Fruit fly (Drosophila melanogaster) whole organism, embryonic: Measurements from ENCODE around the gene Arpc1.

Experiments
- Abd-B ChIP-seq: fragments of 200-800 bp; sonication (Bioruptor generic); optimal IDR thresholded peaks from 2 replicates; lab custom pipeline; 2018; ENCODE audit warnings: missing biosample characterization, mild to moderate bottlenecking, missing genetic modification characterization, moderate library complexity
- Aef1 ChIP-seq: fragments of 200-800 bp; sonication (Bioruptor generic); IDR thresholded peaks from 3 replicates; pipeline ENCODE4 v1.3.6; 2022; ENCODE audit warnings: missing biosample characterization, missing genetic modification characterization
- CG1024 ChIP-seq: fragments of 200-800 bp; sonication (Bioruptor generic); IDR thresholded peaks from 2 replicates; pipeline ENCODE4 v1.3.6; 2022; ENCODE audit warnings: missing biosample characterization, missing genetic modification characterization
- CG10565 ChIP-seq: fragments of 200-800 bp; sonication (Bioruptor generic); optimal IDR thresholded peaks from 3 replicates; lab custom pipeline; 2016; ENCODE audit warnings: missing biosample characterization, mild to moderate bottlenecking, missing genetic modification characterization
- CG11085 ChIP-seq: fragments of 200-800 bp; sonication (Bioruptor generic); IDR thresholded peaks from 2 replicates; pipeline ENCODE4 v1.3.6; 2022; ENCODE audit warnings: missing biosample characterization, missing genetic modification characterization
- CG13775 ChIP-seq: fragments of 200-800 bp; sonication (Bioruptor generic); optimal IDR thresholded peaks from 3 replicates; lab custom pipeline; 2017; ENCODE audit warnings: missing biosample characterization, mild to moderate bottlenecking, missing genetic modification characterization
- CG15073 ChIP-seq: fragments of 200-800 bp; sonication (Bioruptor generic); optimal IDR thresholded peaks from 2 replicates; lab custom pipeline; 2016; ENCODE audit warnings: missing biosample characterization, missing genetic modification characterization
- CG17359 ChIP-seq: fragments of 200-800 bp; sonication (Bioruptor generic); optimal IDR thresholded peaks from 3 replicates; lab custom pipeline; 2018; ENCODE audit warnings: missing biosample characterization, mild to moderate bottlenecking, missing genetic modification characterization, moderate library complexity
- CG17568 ChIP-seq: fragments of 200-800 bp; sonication (Bioruptor generic); optimal IDR thresholded peaks from 2 replicates; lab custom pipeline; 2018; ENCODE audit warnings: missing biosample characterization, mild to moderate bottlenecking, missing genetic modification characterization, moderate library complexity
- CG18599 ChIP-seq: fragments of 200-800 bp; sonication (Bioruptor generic); optimal IDR thresholded peaks from 3 replicates; lab custom pipeline; 2017; ENCODE audit warnings: missing biosample characterization, missing genetic modification characterization, mild to moderate bottlenecking, moderate library complexity, missing genetic modification reagents
- CG2120 ChIP-seq: fragments of 200-800 bp; sonication (Bioruptor generic); optimal IDR thresholded peaks from 3 replicates; lab custom pipeline; 2016; ENCODE audit warnings: missing biosample characterization, missing genetic modification characterization
- CG2129 ChIP-seq: fragments of 200-800 bp; sonication (Bioruptor generic); IDR thresholded peaks from 2 replicates; pipeline ENCODE4 v1.3.6; 2022; ENCODE audit warnings: missing biosample characterization, missing genetic modification characterization; ENCODE audit not compliant: partially characterized antibody
- CG2889 ChIP-seq: fragments of 200-800 bp; sonication (Bioruptor generic); IDR thresholded peaks from 3 replicates; pipeline ENCODE4 v1.3.6; 2022; ENCODE audit warnings: missing biosample characterization, missing genetic modification characterization
- CG31388 ChIP-seq: fragments of 200-800 bp; sonication (Bioruptor generic); optimal IDR thresholded peaks from 2 replicates; lab custom pipeline; 2016; ENCODE audit warnings: missing biosample characterization, missing genetic modification characterization
- CG3281 ChIP-seq: fragments of 200-800 bp; sonication (Bioruptor generic); optimal IDR thresholded peaks from 3 replicates; lab custom pipeline; 2017; ENCODE audit warnings: missing biosample characterization, mild to moderate bottlenecking, missing genetic modification characterization
- CG4328 ChIP-seq: fragments of 200-800 bp; sonication (Bioruptor generic); optimal IDR thresholded peaks from 3 replicates; lab custom pipeline; 2017; ENCODE audit warnings: missing biosample characterization, missing genetic modification reagents, missing genetic modification characterization
- CG5245 ChIP-seq: fragments of 200-800 bp; sonication (Bioruptor generic); optimal IDR thresholded peaks from 3 replicates; lab custom pipeline; 2016; ENCODE audit warnings: missing biosample characterization, missing genetic modification characterization
- CG6689 ChIP-seq: fragments of 200-800 bp; sonication (Bioruptor generic); IDR thresholded peaks from 2 replicates; pipeline ENCODE4 v1.3.6; 2022; ENCODE audit warnings: missing biosample characterization, missing genetic modification characterization
- CG7745 ChIP-seq: fragments of 200-800 bp; sonication (Bioruptor generic); optimal IDR thresholded peaks from 2 replicates; lab custom pipeline; 2018; ENCODE audit warnings: missing biosample characterization, mild to moderate bottlenecking, missing genetic modification characterization, moderate library complexity
- CG7963 ChIP-seq: fragments of 200-800 bp; sonication (Bioruptor generic); IDR thresholded peaks from 3 replicates; pipeline ENCODE4 v1.3.6; 2022; ENCODE audit warnings: missing biosample characterization, missing genetic modification characterization; ENCODE audit not compliant: partially characterized antibody
- CG7987 ChIP-seq: fragments of 200-800 bp; sonication (Bioruptor generic); optimal IDR thresholded peaks from 2 replicates; lab custom pipeline; 2018; ENCODE audit warnings: missing biosample characterization, mild to moderate bottlenecking, missing genetic modification characterization, moderate library complexity
- CG9876 ChIP-seq: fragments of 200-800 bp; sonication (Bioruptor generic); optimal IDR thresholded peaks from 2 replicates; lab custom pipeline; 2016; ENCODE audit warnings: missing biosample characterization, missing genetic modification characterization
- CHES-1-like ChIP-seq: fragments of 200-800 bp; sonication (Bioruptor generic); optimal IDR thresholded peaks from 2 replicates; lab custom pipeline; 2016; ENCODE audit warnings: missing biosample characterization, missing genetic modification characterization
- Chrac-16 ChIP-seq: fragments of 200-800 bp; sonication (Bioruptor generic); optimal IDR thresholded peaks from 3 replicates; lab custom pipeline; 2016; ENCODE audit warnings: missing biosample characterization, missing genetic modification characterization
- HmgD ChIP-seq: fragments of 200-800 bp; sonication (Bioruptor generic); optimal IDR thresholded peaks from 3 replicates; lab custom pipeline; 2016; ENCODE audit warnings: missing biosample characterization, missing genetic modification characterization
- Lhr ChIP-seq: fragments of 200-800 bp; sonication (Bioruptor generic); optimal IDR thresholded peaks from 3 replicates; lab custom pipeline; 2017; ENCODE audit warnings: mild to moderate bottlenecking, missing biosample characterization, missing genetic modification reagents, missing genetic modification characterization
- Lpt ChIP-seq: fragments of >200 bp; optimal IDR thresholded peaks from 2 replicates; lab custom pipeline; 2018; ENCODE audit warnings: missing biosample characterization, missing genetic modification characterization
- Meics ChIP-seq: fragments of 200-800 bp; sonication (Bioruptor generic); optimal IDR thresholded peaks from 2 replicates; lab custom pipeline; 2017; ENCODE audit warnings: missing biosample characterization, mild to moderate bottlenecking, missing genetic modification characterization
- Ptx1 ChIP-seq: fragments of 200-800 bp; sonication (Bioruptor generic); IDR thresholded peaks from 2 replicates; pipeline ENCODE4 v1.3.6; 2022; ENCODE audit warnings: missing biosample characterization, missing genetic modification characterization
- Sox100B ChIP-seq: fragments of 200-800 bp; sonication (Bioruptor generic); optimal IDR thresholded peaks from 3 replicates; lab custom pipeline; 2018; ENCODE audit warnings: missing biosample characterization, mild to moderate bottlenecking, missing genetic modification characterization
- Spps ChIP-seq: fragments of 200-800 bp; sonication (Bioruptor generic); optimal IDR thresholded peaks from 2 replicates; lab custom pipeline; 2018; ENCODE audit warnings: missing biosample characterization, mild to moderate bottlenecking, missing genetic modification characterization
- Taf1 ChIP-seq: fragments of 200-800 bp; sonication (Bioruptor generic); IDR thresholded peaks from 2 replicates; pipeline ENCODE4 v1.3.6; 2022; ENCODE audit warnings: missing biosample characterization, missing genetic modification characterization
- ase ChIP-seq: fragments of 200-800 bp; sonication (Bioruptor generic); IDR thresholded peaks from 3 replicates; pipeline ENCODE4 v1.3.6; 2022; ENCODE audit warnings: missing biosample characterization, missing genetic modification characterization
- en ChIP-seq: fragments of 200-800 bp; sonication (Bioruptor generic); optimal IDR thresholded peaks from 2 replicates; lab custom pipeline; 2016; ENCODE audit warnings: missing biosample characterization, missing genetic modification characterization
- eyg ChIP-seq: fragments of 200-800 bp; sonication (Bioruptor generic); optimal IDR thresholded peaks from 3 replicates; lab custom pipeline; 2016; ENCODE audit warnings: missing biosample characterization, missing genetic modification characterization
- fd64A ChIP-seq: fragments of 200-800 bp; sonication (Bioruptor generic); optimal IDR thresholded peaks from 3 replicates; lab custom pipeline; 2018; ENCODE audit warnings: missing biosample characterization, mild to moderate bottlenecking, missing genetic modification characterization
- gce ChIP-seq: fragments of 200-800 bp; sonication (Bioruptor generic); IDR thresholded peaks from 3 replicates; pipeline ENCODE4 v1.3.6; 2022; ENCODE audit warnings: missing biosample characterization, missing genetic modification characterization
- kay ChIP-seq: fragments of 200-800 bp; sonication (Bioruptor generic); optimal IDR thresholded peaks from 2 replicates; lab custom pipeline; 2016; ENCODE audit warnings: missing biosample characterization, missing genetic modification characterization
- lmd ChIP-seq: fragments of 200-800 bp; sonication (Bioruptor generic); IDR thresholded peaks from 2 replicates; pipeline ENCODE4 v1.3.6; 2022; ENCODE audit warnings: missing biosample characterization, missing genetic modification characterization
- lov ChIP-seq, 2 experiments: fragments of 200-800 bp in 1 of 2; fragments of >200 bp in 1 of 2; sonication (Bioruptor generic) in 1 of 2; IDR thresholded peaks in 1 of 2; optimal IDR thresholded peaks in 1 of 2; 2 replicates in 1 of 2; 3 replicates in 1 of 2; pipeline versions ENCODE4 v1.3.6 to Lab custom; 2017 to 2022; ENCODE audit warnings: missing biosample characterization in 1 of 2, missing genetic modification characterization in 1 of 2
- pros ChIP-seq: fragments of 200-800 bp; sonication (Bioruptor generic); optimal IDR thresholded peaks from 3 replicates; lab custom pipeline; 2019; ENCODE audit warnings: missing biosample characterization, mild to moderate bottlenecking, missing genetic modification characterization, moderate library complexity
- psq ChIP-seq: fragments of 200-800 bp; sonication (Bioruptor generic); optimal IDR thresholded peaks from 2 replicates; lab custom pipeline; 2017; ENCODE audit warnings: missing biosample characterization, missing genetic modification characterization
- ranshi ChIP-seq: fragments of 200-800 bp; sonication (Bioruptor generic); IDR thresholded peaks from 2 replicates; pipeline ENCODE4 v1.3.6; 2022; ENCODE audit warnings: missing biosample characterization, missing genetic modification characterization
- shn ChIP-seq: fragments of 200-800 bp; sonication (Bioruptor generic); optimal IDR thresholded peaks from 3 replicates; lab custom pipeline; 2016; ENCODE audit warnings: missing biosample characterization, missing genetic modification characterization
- sna ChIP-seq: fragments of 200-800 bp; sonication (Bioruptor generic); IDR thresholded peaks from 2 replicates; pipeline ENCODE4 v1.3.6; 2022; ENCODE audit warnings: missing biosample characterization, missing genetic modification characterization; ENCODE audit not compliant: partially characterized antibody
- trem ChIP-seq: fragments of 200-800 bp; optimal IDR thresholded peaks from 3 replicates; lab custom pipeline; 2019; ENCODE audit warnings: missing biosample characterization, mild to moderate bottlenecking, missing genetic modification characterization, moderate library complexity
- tup ChIP-seq: fragments of 200-800 bp; sonication (Bioruptor generic); optimal IDR thresholded peaks from 2 replicates; lab custom pipeline; 2016; ENCODE audit warnings: missing biosample characterization, mild to moderate bottlenecking, missing genetic modification characterization, moderate library complexity
- wdn ChIP-seq: fragments of 200-800 bp; sonication (Bioruptor generic); IDR thresholded peaks from 2 replicates; pipeline ENCODE4 v1.3.6; 2022; ENCODE audit warnings: missing biosample characterization, missing genetic modification characterization
- yki ChIP-seq: fragments of >200 bp; optimal IDR thresholded peaks from 3 replicates; lab custom pipeline; 2018

The Arpc1 gene

dm6 chr2L:13783264-13784154, 46.0 kb downstream of the Arpc1 start, which contains the start of gene Eato (continued):
- no peak for TF ChIP-seq Aef1 (GFP tag; lab: Robert Waterston, UW)
- TF ChIP-seq CG4328 (GFP tag; lab: Kevin White, UChicago), result no peak
- TF ChIP-seq Taf1, result no peak
- no peak for TF ChIP-seq HmgD (GFP tag; lab: Kevin White, UChicago)
- no peak for TF ChIP-seq fd64A
- TF ChIP-seq CG2120 (GFP tag; lab: Kevin White, UChicago), result peak; percentile 7
- no peak for TF ChIP-seq eyg (GFP tag; lab: Kevin White, UChicago)
- no peak for TF ChIP-seq CG11085 (GFP tag; lab: Robert Waterston, UW)
- TF ChIP-seq CG5245 (GFP tag; lab: Kevin White, UChicago), result no peak
- TF ChIP-seq Ptx1 (GFP tag; lab: Robert Waterston, UW), result peak; percentile 44; the same call in 1 of the 2 replicates
- TF ChIP-seq gce (GFP tag; lab: Robert Waterston, UW), result no peak
- no peak for TF ChIP-seq CG17568
- TF ChIP-seq kay (GFP tag; lab: Kevin White, UChicago), result no peak
- no peak for TF ChIP-seq CG31388
- TF ChIP-seq psq (GFP tag; lab: Kevin White, UChicago), result no peak
- no peak for TF ChIP-seq CG2889
- 0 out of 2 replicates have a peak, but pooled peaks have one; percentile 13 for TF ChIP-seq lmd
- TF ChIP-seq Meics, result no peak
- TF ChIP-seq trem, result peak; percentile 1
- TF ChIP-seq CG9876, result no peak
- no peak for TF ChIP-seq pros (GFP tag; lab: Kevin White, UChicago)
- no peak for TF ChIP-seq CG10565
- TF ChIP-seq ranshi (GFP tag; lab: Robert Waterston, UW), result no peak
- no peak for TF ChIP-seq CG6689 (GFP tag; lab: Robert Waterston, UW)
- peak; percentile 19; the same call in 1 of the 2 replicates for TF ChIP-seq CG1024 (GFP tag; lab: Robert Waterston, UW)
- no peak for TF ChIP-seq CG7745 (tag; lab: Kevin White, UChicago)
- no peak for TF ChIP-seq lov (optimal IDR thresholded peaks at IDR 0.05; lab: Kevin White, UChicago)
- TF ChIP-seq lov (GFP tag; IDR thresholded peaks at IDR 0.05; lab: Robert Waterston, UW), result no peak
- no peak for TF ChIP-seq tup (GFP tag; lab: Kevin White, UChicago)
- TF ChIP-seq Sox100B (GFP tag; lab: Kevin White, UChicago), result no peak
- TF ChIP-seq yki (lab: Kevin White, UChicago), result no peak
- TF ChIP-seq CG15073, result no peak
- TF ChIP-seq CG2129 (GFP tag; lab: Robert Waterston, UW), result no peak
- no peak for TF ChIP-seq CG7987 (GFP tag; lab: Kevin White, UChicago)
- peak; percentile 58 for TF ChIP-seq CG13775 (GFP tag; lab: Kevin White, UChicago)
- TF ChIP-seq CG18599 (GFP tag; lab: Kevin White, UChicago), result no peak
- no peak for TF ChIP-seq Lpt
- no peak for TF ChIP-seq CG3281 (GFP tag; lab: Kevin White, UChicago)
- TF ChIP-seq Spps (tag; lab: Kevin White, UChicago), result no peak
- no peak for TF ChIP-seq wdn (GFP tag; lab: Robert Waterston, UW)
- no peak for TF ChIP-seq CHES-1-like (GFP tag; lab: Kevin White, UChicago)
- TF ChIP-seq sna (GFP tag; lab: Robert Waterston, UW), result 0 out of 2 replicates have a peak, but pooled peaks have one; percentile 35
- peak; percentile 0 for TF ChIP-seq Chrac-16 (GFP tag; lab: Kevin White, UChicago)
- TF ChIP-seq CG7963 (GFP tag; lab: Robert Waterston, UW), result peak; percentile 47; the same call in 1 of the 3 replicates
- TF ChIP-seq CG17359 (tag; lab: Kevin White, UChicago), result no peak
- TF ChIP-seq shn (GFP tag; lab: Kevin White, UChicago), result peak; percentile 23
- no peak for TF ChIP-seq en (GFP tag; lab: Kevin White, UChicago)
- TF ChIP-seq Lhr, result no peak
- TF ChIP-seq ase (GFP tag; lab: Robert Waterston, UW), result no peak
- no peak for TF ChIP-seq Abd-B (GFP tag; lab: Kevin White, UChicago)
